Worm (Caenorhabditis elegans) whole organism, late embryonic: ENCODE measurements around the gene ttc-4.
"Not testable (repeated sequence)": the region's sequence is repeated elsewhere in the genome, so short reads cannot be mapped to it uniquely, and the experiment has no call there.

Experiments
- C08G9.2 ChIP-seq: sonication (generic microtip); optimal IDR thresholded peaks from 2 replicates; lab custom pipeline; 2016; ENCODE audit warnings: mild to moderate bottlenecking, missing genetic modification characterization, moderate library complexity, missing compliant biosample characterization
- K02D7.2 ChIP-seq: sonication (generic microtip); optimal IDR thresholded peaks from 2 replicates; lab custom pipeline; 2017; ENCODE audit warnings: mild to moderate bottlenecking, missing genetic modification characterization, missing compliant biosample characterization
- T23F11.4 ChIP-seq: fragments of 200-800 bp; sonication (Bioruptor generic); optimal IDR thresholded peaks from 2 replicates; lab custom pipeline; 2018; ENCODE audit warnings: mild to moderate bottlenecking, missing genetic modification characterization, missing compliant biosample characterization
- ceh-14 ChIP-seq: sonication (generic microtip); optimal IDR thresholded peaks from 2 replicates; lab custom pipeline; 2016; ENCODE audit warnings: missing genotype, missing genetic modification characterization, missing compliant biosample characterization
- ceh-18 ChIP-seq: sonication (generic microtip); optimal IDR thresholded peaks from 2 replicates; lab custom pipeline; 2016; ENCODE audit warnings: missing genetic modification characterization, missing compliant biosample characterization
- ceh-31 ChIP-seq: sonication (generic microtip); optimal IDR thresholded peaks from 2 replicates; lab custom pipeline; 2016; ENCODE audit warnings: missing genetic modification characterization, missing compliant biosample characterization
- ceh-34 ChIP-seq: sonication (generic microtip); optimal IDR thresholded peaks from 2 replicates; lab custom pipeline; 2016; ENCODE audit warnings: mild to moderate bottlenecking, missing genetic modification characterization, missing compliant biosample characterization
- ceh-48 ChIP-seq: sonication (generic microtip); optimal IDR thresholded peaks from 2 replicates; lab custom pipeline; 2016; ENCODE audit warnings: missing genetic modification characterization, inconsistent platforms, missing compliant biosample characterization
- ceh-6 ChIP-seq: fragments of 200-800 bp; sonication (Bioruptor generic); optimal IDR thresholded peaks from 2 replicates; lab custom pipeline; 2018; ENCODE audit warnings: mild to moderate bottlenecking, missing genetic modification characterization, missing compliant biosample characterization
- dmd-4 ChIP-seq: sonication (generic microtip); optimal IDR thresholded peaks from 2 replicates; lab custom pipeline; 2016; ENCODE audit warnings: borderline replicate concordance, missing genetic modification characterization, missing compliant biosample characterization
- elt-2 ChIP-seq: sonication (generic microtip); optimal IDR thresholded peaks from 2 replicates; lab custom pipeline; 2016; ENCODE audit warnings: missing genetic modification reagents, missing genetic modification characterization, missing compliant biosample characterization
- ets-4 ChIP-seq: sonication (generic microtip); optimal IDR thresholded peaks from 2 replicates; lab custom pipeline; 2016; ENCODE audit warnings: missing genetic modification characterization, missing compliant biosample characterization
- eyg-1 ChIP-seq: sonication (generic microtip); optimal IDR thresholded peaks from 2 replicates; lab custom pipeline; 2016; ENCODE audit warnings: missing genotype, missing genetic modification characterization, missing compliant biosample characterization
- fax-1 ChIP-seq: sonication (generic microtip); optimal IDR thresholded peaks from 2 replicates; lab custom pipeline; 2016; ENCODE audit warnings: missing genotype, missing genetic modification characterization, missing compliant biosample characterization
- gmeb-2 ChIP-seq: sonication (generic microtip); optimal IDR thresholded peaks from 2 replicates; lab custom pipeline; 2016; ENCODE audit warnings: missing genetic modification characterization, inconsistent platforms, missing compliant biosample characterization
- hlh-6 ChIP-seq: sonication (generic microtip); optimal IDR thresholded peaks from 2 replicates; lab custom pipeline; 2016; ENCODE audit warnings: missing genotype, missing genetic modification characterization, missing compliant biosample characterization
- hlh-8 ChIP-seq: sonication (generic microtip); optimal IDR thresholded peaks from 2 replicates; lab custom pipeline; 2016; ENCODE audit warnings: missing genotype, missing genetic modification characterization, missing compliant biosample characterization
- lin-11 ChIP-seq: fragments of 200-800 bp; sonication (Bioruptor generic); optimal IDR thresholded peaks from 2 replicates; lab custom pipeline; 2018; ENCODE audit warnings: mild to moderate bottlenecking, missing genetic modification characterization, missing compliant biosample characterization
- madf-2 ChIP-seq: sonication (generic microtip); optimal IDR thresholded peaks from 2 replicates; lab custom pipeline; 2017; ENCODE audit warnings: missing genetic modification characterization, missing compliant biosample characterization
- nhr-11 ChIP-seq: fragments of 150-350 bp; optimal IDR thresholded peaks from 2 replicates; lab custom pipeline; 2014; ENCODE audit warnings: missing biosample characterization, missing genetic modification characterization
- npax-4 ChIP-seq: sonication (generic microtip); optimal IDR thresholded peaks from 2 replicates; lab custom pipeline; 2016; ENCODE audit warnings: missing genetic modification characterization, missing compliant biosample characterization
- odd-2 ChIP-seq: sonication (generic microtip); optimal IDR thresholded peaks from 2 replicates; lab custom pipeline; 2017; ENCODE audit warnings: antibody characterized with exemption, mild to moderate bottlenecking, missing genetic modification characterization, missing compliant biosample characterization
- pag-3 ChIP-seq: sonication (generic microtip); optimal IDR thresholded peaks from 2 replicates; lab custom pipeline; 2016; ENCODE audit warnings: missing compliant biosample characterization, missing genetic modification characterization, borderline replicate concordance
- pha-2 ChIP-seq: sonication (generic microtip); optimal IDR thresholded peaks from 2 replicates; lab custom pipeline; 2017; ENCODE audit warnings: mild to moderate bottlenecking, missing genetic modification characterization, missing compliant biosample characterization
- pqm-1 ChIP-seq: sonication (generic microtip); optimal IDR thresholded peaks from 2 replicates; lab custom pipeline; 2016; ENCODE audit warnings: missing genetic modification characterization, missing compliant biosample characterization
- pros-1 ChIP-seq: fragments of 150-350 bp; optimal IDR thresholded peaks from 2 replicates; lab custom pipeline; 2014; ENCODE audit warnings: missing biosample characterization, missing genetic modification reagents, missing genetic modification characterization
- rnt-1 ChIP-seq: sonication (generic microtip); optimal IDR thresholded peaks from 2 replicates; lab custom pipeline; 2016; ENCODE audit warnings: missing genetic modification characterization, missing compliant biosample characterization
- sdc-2 ChIP-seq: sonication (generic microtip); optimal IDR thresholded peaks from 2 replicates; lab custom pipeline; 2016; ENCODE audit warnings: missing genotype, missing genetic modification characterization, missing compliant biosample characterization
- sox-2 ChIP-seq: fragments of 200-800 bp; sonication (Bioruptor generic); IDR thresholded peaks from 2 replicates; pipeline ENCODE4 v1.3.6; 2022; ENCODE audit warnings: missing genetic modification reagents, missing genetic modification characterization, missing compliant biosample characterization
- tbx-2 ChIP-seq: sonication (generic microtip); optimal IDR thresholded peaks from 2 replicates; lab custom pipeline; 2016; ENCODE audit warnings: missing genetic modification characterization, missing compliant biosample characterization
- ttx-3 ChIP-seq: sonication (generic microtip); optimal IDR thresholded peaks from 2 replicates; lab custom pipeline; 2016; ENCODE audit warnings: missing genetic modification reagents, missing genetic modification characterization, missing compliant biosample characterization
- unc-3 ChIP-seq, 2 experiments: fragments of 200-800 bp in 1 of 2; sonication (Bioruptor generic) in 1 of 2; sonication (generic microtip) in 1 of 2; conservative IDR thresholded peaks in 1 of 2; optimal IDR thresholded peaks in 1 of 2; 2 replicates each; pipeline versions ENCODE4 v1.3.6 to Lab custom; 2016 to 2022; ENCODE audit warnings: missing compliant biosample characterization in 2 of 2, missing genetic modification characterization in 2 of 2, missing genetic modification reagents in 1 of 2
- zip-5 ChIP-seq: sonication (generic microtip); optimal IDR thresholded peaks from 2 replicates; lab custom pipeline; 2016; ENCODE audit warnings: missing genetic modification characterization, missing compliant biosample characterization
- ztf-16 ChIP-seq: sonication (generic microtip); optimal IDR thresholded peaks from 2 replicates; lab custom pipeline; 2017; ENCODE audit warnings: missing genetic modification characterization, missing compliant biosample characterization

ttc-4 gene

ce11 chrII:5607756-5608155, 13.2 kb downstream of the ttc-4 start, which contains the start of gene C17G10.7:
TSS of gene C17G10.7 (minus strand) at chrII:5607856.
- no peak for TF ChIP-seq pqm-1 (tag; lab: Kevin White, UChicago)
- TF ChIP-seq ceh-14: no peak
- no peak for TF ChIP-seq fax-1 (tag; lab: Kevin White, UChicago)
- no peak for TF ChIP-seq odd-2 (tag; lab: Kevin White, UChicago)

- TF ChIP-seq hlh-6 (tag; lab: Kevin White, UChicago): no peak
- peak; percentile 45 for TF ChIP-seq elt-2 (tag; lab: Kevin White, UChicago)
These were observed 24.8 kb downstream of the ttc-4 start, which contains the start of gene dhs-6 for ce11 chrII:5619298-5619697. TSS of gene dhs-6 (minus strand) at chrII:5619319.

DNA sequence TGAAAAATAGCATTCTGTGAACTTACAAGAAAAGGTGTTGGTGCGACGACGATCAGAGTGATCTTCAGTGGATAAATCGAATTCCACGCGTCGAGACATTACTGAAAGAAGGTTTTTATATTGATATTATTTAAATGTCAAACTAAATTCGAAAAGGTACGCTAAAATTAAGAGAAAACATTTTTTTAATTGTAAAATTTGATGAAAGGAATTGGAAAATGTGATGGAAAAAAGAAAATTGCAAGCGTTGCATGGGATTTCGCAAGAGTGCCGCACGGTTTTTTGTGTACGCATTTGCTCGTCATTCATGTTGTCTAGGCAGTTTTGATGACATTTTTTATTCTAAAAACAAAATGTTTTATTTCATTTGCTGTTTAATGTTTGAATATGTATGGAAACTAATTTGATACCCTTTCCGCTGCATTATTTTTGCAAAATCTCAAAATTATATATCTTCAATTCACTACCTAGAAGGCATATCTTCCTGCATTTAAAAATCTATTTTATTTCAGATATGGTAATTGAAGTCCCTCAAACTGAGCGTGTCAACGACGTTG, 27.9 kb downstream of the ttc-4 start, which contains the start of the genes eif-3.L and npl-4.2:
Gene eif-3.L, minus strand, starts transcription at position 101 of the 557 bp plus-strand sequence.
Gene npl-4.2, plus strand, starts transcription at position 507 of the 557 bp plus-strand sequence.
- not testable (repeated sequence) for TF ChIP-seq ceh-6 (GFP tag; lab: Kevin White, UChicago); unc-3 (GFP tag; conservative IDR thresholded peaks at IDR 0.05; lab: Robert Waterston, UW); unc-3 (tag; optimal IDR thresholded peaks at IDR 0.05; lab: Kevin White, UChicago); ceh-31 (tag; lab: Kevin White, UChicago)

DNA sequence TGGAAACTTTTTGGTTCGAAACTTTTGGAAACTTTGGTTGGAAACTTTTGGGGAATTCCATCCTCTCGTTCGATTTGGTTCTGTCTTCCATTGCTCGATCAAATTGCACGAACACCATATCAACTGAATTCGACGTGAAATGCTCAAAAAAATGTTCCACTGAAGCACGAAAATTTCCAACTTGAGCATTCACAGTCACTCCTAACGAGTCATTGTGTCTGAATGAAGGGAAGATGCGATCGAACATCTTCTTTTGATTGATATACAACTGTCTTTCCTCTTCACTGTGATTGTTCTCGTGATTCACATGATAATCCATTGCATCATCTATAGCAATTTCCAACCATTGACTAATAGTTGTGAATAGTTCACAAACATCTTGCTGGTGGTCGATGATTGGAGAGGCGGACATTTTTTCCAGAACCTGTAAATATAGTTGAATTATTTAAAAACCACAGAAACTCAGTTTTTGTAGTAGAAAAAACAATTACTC, 33.9 kb downstream of the ttc-4 start, which contains the start of gene F59E12.15:
Gene F59E12.15, minus strand, starts transcription at position 51 of the 493 bp plus-strand sequence.
- TF ChIP-seq K02D7.2 (tag; lab: Kevin White, UChicago): no peak
- TF ChIP-seq T23F11.4 (GFP tag; lab: Kevin White, UChicago): no peak
- no peak for TF ChIP-seq hlh-8 (tag; lab: Kevin White, UChicago)
- no peak for TF ChIP-seq sdc-2 (tag; lab: Kevin White, UChicago)
- no peak for TF ChIP-seq pros-1 (tag; lab: Kevin White, UChicago)
- no peak for TF ChIP-seq pag-3 (tag; lab: Kevin White, UChicago)
- no peak for TF ChIP-seq npax-4 (tag; lab: Kevin White, UChicago)
- TF ChIP-seq madf-2 (tag; lab: Kevin White, UChicago): no peak
- TF ChIP-seq, all 69 proteins: peak for 0

ce11 chrII:5630851-5631401, 36.4 kb downstream of the ttc-4 start, which contains the start of the genes F59E12.6 and npl-4.1:
TSS of gene F59E12.6 (minus strand) at chrII:5630951.
TSS of gene npl-4.1 (plus strand) at chrII:5631351.
- not testable (repeated sequence) for TF ChIP-seq ceh-34, ceh-48, zip-5 (tag; lab: Kevin White, UChicago)

ce11 chrII:5633453-5633852, 38.9 kb downstream of the ttc-4 start:
- TF ChIP-seq lin-11 (tag; lab: Kevin White, UChicago) (no peak), ceh-14 (no peak), eyg-1 (no peak)

ce11 chrII:5636826-5637225, 42.3 kb downstream of the ttc-4 start, which contains the start of gene F59E12.8:
TSS of gene F59E12.8 (minus strand) at chrII:5636926.
- TF ChIP-seq C08G9.2 (tag; lab: Kevin White, UChicago) (no peak), ztf-16 (no peak), T23F11.4 (GFP tag; lab: Kevin White, UChicago) (no peak), nhr-11 (tag; lab: Kevin White, UChicago) (no peak), ceh-18 (tag; lab: Kevin White, UChicago) (no peak), rnt-1 (tag; lab: Kevin White, UChicago) (no peak), ttx-3 (no peak), tbx-2 (tag; lab: Kevin White, UChicago) (no peak), gmeb-2 (tag; lab: Kevin White, UChicago) (no peak), dmd-4 (no peak), pha-2 (tag; lab: Kevin White, UChicago) (no peak), sox-2 (GFP tag; lab: Robert Waterston, UW) (no peak), ets-4 (tag; lab: Kevin White, UChicago) (no peak)
